Worm (Caenorhabditis elegans) whole organism, L4/young adult: Measurements from ENCODE around the gene ptr-22.

Source experiments
- W03F9.2 ChIP-seq: fragments of 150-350 bp; optimal IDR thresholded peaks from 2 replicates; lab custom pipeline; 2014; ENCODE audit warnings: missing biosample characterization, missing genetic modification characterization
- dao-5 ChIP-seq: sonication (generic microtip); optimal IDR thresholded peaks from 2 replicates; lab custom pipeline; 2016; ENCODE audit warnings: missing genotype, missing genetic modification characterization, moderate library complexity, missing compliant biosample characterization
- him-1 ChIP-seq: sonication (generic microtip); optimal IDR thresholded peaks from 2 replicates; lab custom pipeline; 2016; ENCODE audit warnings: missing genotype, missing genetic modification reagents, missing genetic modification characterization, missing compliant biosample characterization

Gene ptr-22

ce11 chrV:18912555-18912954 is 18.6 kb downstream of the ptr-22 start:
- TF ChIP-seq dao-5 (tag; lab: Kevin White, UChicago): no peak
- TF ChIP-seq W03F9.2 (tag; lab: Kevin White, UChicago): no peak
- TF ChIP-seq him-1 (tag; lab: Kevin White, UChicago): no peak

ce11 chrV:18911736-18912135 is 19.4 kb downstream of the ptr-22 start, which contains the start of gene cyp-42A1:
Gene cyp-42A1, plus strand, starts transcription at chrV:18912036.
- TF ChIP-seq dao-5 (tag; lab: Kevin White, UChicago) (no peak), him-1 (tag; lab: Kevin White, UChicago) (no peak), W03F9.2 (tag; lab: Kevin White, UChicago) (no peak)

- TF ChIP-seq W03F9.2 (tag; lab: Kevin White, UChicago): no peak
- no peak for TF ChIP-seq dao-5 (tag; lab: Kevin White, UChicago)
Observed at ce11 chrV:18909682-18910081, 21.5 kb downstream of the ptr-22 start.

ce11 chrV:18907519-18907918 is 23.7 kb downstream of the ptr-22 start:
- no peak for TF ChIP-seq W03F9.2 (tag; lab: Kevin White, UChicago)
- TF ChIP-seq dao-5 (tag; lab: Kevin White, UChicago): no peak
- TF ChIP-seq him-1 (tag; lab: Kevin White, UChicago): no peak

- TF ChIP-seq dao-5 (tag; lab: Kevin White, UChicago) (no peak), W03F9.2 (tag; lab: Kevin White, UChicago) (no peak), him-1 (tag; lab: Kevin White, UChicago) (no peak)
Observed at ce11 chrV:18903472-18903871, 27.7 kb downstream of the ptr-22 start, which contains the start of gene mihp-2. Gene mihp-2, plus strand, starts transcription at chrV:18903772.

- no peak for TF ChIP-seq him-1 (tag; lab: Kevin White, UChicago)
- no peak for TF ChIP-seq W03F9.2 (tag; lab: Kevin White, UChicago)
- no peak for TF ChIP-seq dao-5 (tag; lab: Kevin White, UChicago)
Observed at ce11 chrV:18901530-18901929, 29.6 kb downstream of the ptr-22 start.

ce11 chrV:18900437-18900836 is 30.7 kb downstream of the ptr-22 start, which contains the start of gene nhr-243:
Gene nhr-243, minus strand, starts transcription at chrV:18900537.
- TF ChIP-seq dao-5 (tag; lab: Kevin White, UChicago): no peak
- TF ChIP-seq W03F9.2 (tag; lab: Kevin White, UChicago): no peak
- no peak for TF ChIP-seq him-1 (tag; lab: Kevin White, UChicago)

ce11 chrV:18894924-18895388 is 36.2 kb downstream of the ptr-22 start, which contains the start of gene emb-4:
Gene emb-4, minus strand, starts transcription at chrV:18894974.
- TF ChIP-seq him-1 (tag; lab: Kevin White, UChicago): no peak
- TF ChIP-seq W03F9.2 (tag; lab: Kevin White, UChicago): peak; percentile 55

ce11 chrV:18873833-18874232 is 57.3 kb downstream of the ptr-22 start, which contains the start of gene ceh-51:
Gene ceh-51, plus strand, starts transcription at chrV:18874133.
- no peak for TF ChIP-seq dao-5 (tag; lab: Kevin White, UChicago)
- no peak for TF ChIP-seq W03F9.2 (tag; lab: Kevin White, UChicago)
- TF ChIP-seq him-1 (tag; lab: Kevin White, UChicago): no peak

ce11 chrV:18870955-18871354 is 60.2 kb downstream of the ptr-22 start:
- TF ChIP-seq dao-5 (tag; lab: Kevin White, UChicago): no peak
- TF ChIP-seq W03F9.2 (tag; lab: Kevin White, UChicago): no peak
- no peak for TF ChIP-seq him-1 (tag; lab: Kevin White, UChicago)
